Fruit fly (Drosophila melanogaster) whole organism, embryonic: ENCODE results near the gene Muc4B.

Experiments
- Blimp-1 ChIP-seq: fragments of 200-800 bp; sonication (Bioruptor generic); optimal IDR thresholded peaks from 3 replicates; lab custom pipeline; 2018; ENCODE audit warnings: missing biosample characterization, missing genetic modification characterization, mild to moderate bottlenecking, moderate library complexity, missing genetic modification reagents
- Bteb2 ChIP-seq: fragments of 200-800 bp; sonication (Bioruptor generic); optimal IDR thresholded peaks from 2 replicates; lab custom pipeline; 2016; ENCODE audit warnings: missing biosample characterization, missing genetic modification characterization
- C15 ChIP-seq: fragments of 200-800 bp; sonication (Bioruptor generic); IDR thresholded peaks from 3 replicates; pipeline ENCODE4 v1.3.6; 2022; ENCODE audit warnings: missing biosample characterization, missing genetic modification characterization
- CG10209 ChIP-seq: fragments of 200-800 bp; sonication (Bioruptor generic); optimal IDR thresholded peaks from 3 replicates; lab custom pipeline; 2017; ENCODE audit warnings: missing biosample characterization, mild to moderate bottlenecking, missing genetic modification characterization, missing genetic modification reagents
- CG10431 ChIP-seq: fragments of 200-800 bp; sonication (Bioruptor generic); optimal IDR thresholded peaks from 3 replicates; lab custom pipeline; 2018; ENCODE audit warnings: missing biosample characterization, mild to moderate bottlenecking, missing genetic modification characterization
- CG12299 ChIP-seq: fragments of 200-800 bp; sonication (Bioruptor generic); optimal IDR thresholded peaks from 2 replicates; lab custom pipeline; 2018; ENCODE audit warnings: missing biosample characterization, mild to moderate bottlenecking, missing genetic modification characterization
- CG14050 ChIP-seq: fragments of 200-800 bp; sonication (Bioruptor generic); IDR thresholded peaks from 3 replicates; pipeline ENCODE4 v1.3.6; 2022; ENCODE audit warnings: missing biosample characterization, missing genetic modification characterization
- CG17328 ChIP-seq: fragments of 200-800 bp; sonication (Bioruptor generic); IDR thresholded peaks from 2 replicates; pipeline ENCODE4 v1.3.6; 2022; ENCODE audit warnings: missing biosample characterization, missing genetic modification characterization
- CG17359 ChIP-seq: fragments of 200-800 bp; sonication (Bioruptor generic); optimal IDR thresholded peaks from 3 replicates; lab custom pipeline; 2018; ENCODE audit warnings: missing biosample characterization, mild to moderate bottlenecking, missing genetic modification characterization, moderate library complexity
- CG17385 ChIP-seq: fragments of 200-800 bp; sonication (Bioruptor generic); optimal IDR thresholded peaks from 3 replicates; lab custom pipeline; 2018; ENCODE audit warnings: missing biosample characterization, mild to moderate bottlenecking, missing genetic modification characterization
- CG18619 ChIP-seq: fragments of 200-800 bp; sonication (Bioruptor generic); optimal IDR thresholded peaks from 3 replicates; lab custom pipeline; 2017; ENCODE audit warnings: missing biosample characterization, mild to moderate bottlenecking, missing genetic modification characterization
- CG4707 ChIP-seq: fragments of 200-800 bp; sonication (Bioruptor generic); optimal IDR thresholded peaks from 2 replicates; lab custom pipeline; 2018; ENCODE audit warnings: missing biosample characterization, mild to moderate bottlenecking, missing genetic modification characterization, moderate library complexity
- CG6791 ChIP-seq: fragments of 200-800 bp; sonication (Bioruptor generic); IDR thresholded peaks from 3 replicates; pipeline ENCODE4 v1.3.6; 2022; ENCODE audit warnings: missing biosample characterization, missing genetic modification characterization; ENCODE audit not compliant: partially characterized antibody
- CG6813 ChIP-seq: fragments of 200-800 bp; sonication (Bioruptor generic); optimal IDR thresholded peaks from 2 replicates; lab custom pipeline; 2017; ENCODE audit warnings: missing biosample characterization, missing genetic modification characterization, mild to moderate bottlenecking, moderate library complexity, missing genetic modification reagents
- CG7928 ChIP-seq: fragments of 200-800 bp; sonication (Bioruptor generic); optimal IDR thresholded peaks from 2 replicates; lab custom pipeline; 2017; ENCODE audit warnings: missing biosample characterization, mild to moderate bottlenecking, missing genetic modification characterization
- CG8290 ChIP-seq, 3 experiments: fragments of 200-800 bp; sonication (Bioruptor generic); optimal IDR thresholded peaks; 2 replicates each; lab custom pipeline; 2016 to 2019; ENCODE audit warnings: missing biosample characterization in 3 of 3, missing genetic modification characterization in 3 of 3, mild to moderate bottlenecking in 2 of 3, moderate library complexity in 1 of 3
- D ChIP-seq, 2 experiments: fragments of 200-800 bp in 1 of 2; fragments of >200 bp in 1 of 2; sonication (Bioruptor generic) in 1 of 2; optimal IDR thresholded peaks; 2 replicates in 1 of 2; 3 replicates in 1 of 2; lab custom pipeline; 2017; ENCODE audit warnings: mild to moderate bottlenecking in 1 of 2, missing biosample characterization in 1 of 2, missing genetic modification characterization in 1 of 2, missing genetic modification reagents in 1 of 2
- Dip2 ChIP-seq: fragments of 200-800 bp; sonication (Bioruptor generic); IDR thresholded peaks from 2 replicates; pipeline ENCODE4 v1.3.6; 2022; ENCODE audit warnings: missing biosample characterization, missing genetic modification characterization
- Hr78 ChIP-seq, 2 experiments: fragments of 200-800 bp in 1 of 2; fragments of >200 bp in 1 of 2; sonication (Bioruptor generic) in 1 of 2; optimal IDR thresholded peaks; 2 replicates each; lab custom pipeline; 2017 to 2019; ENCODE audit warnings: missing biosample characterization in 2 of 2, missing genetic modification characterization in 2 of 2, mild to moderate bottlenecking in 1 of 2, moderate library complexity in 1 of 2
- Myb ChIP-seq: fragments of 200-800 bp; sonication (Bioruptor generic); optimal IDR thresholded peaks from 2 replicates; lab custom pipeline; 2016; ENCODE audit warnings: missing biosample characterization, missing genetic modification characterization
- Nf-YC ChIP-seq: fragments of 200-800 bp; optimal IDR thresholded peaks from 3 replicates; lab custom pipeline; 2019; ENCODE audit warnings: missing biosample characterization, mild to moderate bottlenecking, missing genetic modification characterization, moderate library complexity
- PHDP ChIP-seq: fragments of 200-800 bp; sonication (Bioruptor generic); optimal IDR thresholded peaks from 3 replicates; lab custom pipeline; 2018; ENCODE audit warnings: missing biosample characterization, mild to moderate bottlenecking, missing genetic modification characterization, moderate library complexity
- al ChIP-seq: fragments of 200-800 bp; sonication (Bioruptor generic); IDR thresholded peaks from 2 replicates; pipeline ENCODE4 v1.3.6; 2022; ENCODE audit warnings: missing biosample characterization, missing genetic modification characterization
- br ChIP-seq: fragments of >200 bp; optimal IDR thresholded peaks from 2 replicates; lab custom pipeline; 2017
- bsh ChIP-seq, 2 experiments: fragments of 200-800 bp; sonication (Bioruptor generic); optimal IDR thresholded peaks; 2 replicates each; lab custom pipeline; 2017 to 2018; ENCODE audit warnings: mild to moderate bottlenecking in 2 of 2, missing biosample characterization in 2 of 2, missing genetic modification characterization in 2 of 2, moderate library complexity in 1 of 2
- dati ChIP-seq: fragments of 200-800 bp; sonication (Bioruptor generic); IDR thresholded peaks from 2 replicates; pipeline ENCODE4 v1.3.6; 2022; ENCODE audit warnings: missing biosample characterization, missing genetic modification characterization
- dysf ChIP-seq: fragments of 200-800 bp; sonication (Bioruptor generic); IDR thresholded peaks from 3 replicates; pipeline ENCODE4 v1.3.6; 2022; ENCODE audit warnings: missing biosample characterization, missing genetic modification characterization
- esg ChIP-seq: fragments of 200-800 bp; sonication (Bioruptor generic); conservative IDR thresholded peaks from 2 replicates; pipeline ENCODE4 v1.3.6; 2022; ENCODE audit warnings: missing biosample characterization, missing genetic modification characterization
- fd102C ChIP-seq: fragments of 200-800 bp; sonication (Bioruptor generic); optimal IDR thresholded peaks from 2 replicates; lab custom pipeline; 2018; ENCODE audit warnings: missing biosample characterization, mild to moderate bottlenecking, missing genetic modification characterization, moderate library complexity
- gcm2 ChIP-seq: fragments of 200-800 bp; sonication (Bioruptor generic); optimal IDR thresholded peaks from 2 replicates; lab custom pipeline; 2016; ENCODE audit warnings: missing biosample characterization, missing genetic modification characterization
- gfzf ChIP-seq: fragments of 200-800 bp; sonication (Bioruptor generic); optimal IDR thresholded peaks from 2 replicates; lab custom pipeline; 2016; ENCODE audit warnings: missing biosample characterization, mild to moderate bottlenecking, missing genetic modification characterization, moderate library complexity
- her ChIP-seq: fragments of 200-800 bp; sonication (Bioruptor generic); optimal IDR thresholded peaks from 2 replicates; lab custom pipeline; 2016; ENCODE audit warnings: missing biosample characterization, missing genetic modification characterization
- insv ChIP-seq, 2 experiments: fragments of 200-800 bp; sonication (Bioruptor generic); optimal IDR thresholded peaks; 3 replicates each; lab custom pipeline; 2016 to 2018; ENCODE audit warnings: missing biosample characterization in 2 of 2, missing genetic modification characterization in 2 of 2
- jumu ChIP-seq: fragments of 200-800 bp; sonication (Bioruptor generic); optimal IDR thresholded peaks from 3 replicates; lab custom pipeline; 2016; ENCODE audit warnings: missing biosample characterization, missing genetic modification characterization
- ken ChIP-seq: fragments of 200-800 bp; sonication (Bioruptor generic); IDR thresholded peaks from 3 replicates; pipeline ENCODE4 v1.3.6; 2022; ENCODE audit warnings: missing biosample characterization, missing genetic modification characterization
- lilli ChIP-seq: fragments of 200-800 bp; sonication (Bioruptor generic); optimal IDR thresholded peaks from 3 replicates; lab custom pipeline; 2016; ENCODE audit warnings: missing biosample characterization, missing genetic modification characterization
- lov ChIP-seq, 2 experiments: fragments of 200-800 bp in 1 of 2; fragments of >200 bp in 1 of 2; sonication (Bioruptor generic) in 1 of 2; IDR thresholded peaks in 1 of 2; optimal IDR thresholded peaks in 1 of 2; 2 replicates in 1 of 2; 3 replicates in 1 of 2; pipeline versions ENCODE4 v1.3.6 to Lab custom; 2017 to 2022; ENCODE audit warnings: missing biosample characterization in 1 of 2, missing genetic modification characterization in 1 of 2
- mld ChIP-seq: fragments of 200-800 bp; sonication (Bioruptor generic); IDR thresholded peaks from 3 replicates; pipeline ENCODE4 v1.3.6; 2022; ENCODE audit warnings: missing biosample characterization, missing genetic modification characterization; ENCODE audit not compliant: partially characterized antibody
- oc ChIP-seq: fragments of 200-800 bp; sonication (Bioruptor generic); optimal IDR thresholded peaks from 2 replicates; lab custom pipeline; 2018; ENCODE audit warnings: missing biosample characterization, mild to moderate bottlenecking, missing genetic modification characterization, moderate library complexity
- onecut ChIP-seq: fragments of 200-800 bp; sonication (Bioruptor generic); IDR thresholded peaks from 2 replicates; pipeline ENCODE4 v1.3.6; 2022; ENCODE audit warnings: missing biosample characterization, missing genetic modification characterization
- pum ChIP-seq: fragments of 200-800 bp; sonication (Bioruptor generic); optimal IDR thresholded peaks from 2 replicates; lab custom pipeline; 2016; ENCODE audit warnings: missing biosample characterization, missing genetic modification characterization
- rib ChIP-seq: fragments of 200-800 bp; sonication (Bioruptor generic); IDR thresholded peaks from 2 replicates; pipeline ENCODE4 v1.3.6; 2022; ENCODE audit warnings: missing biosample characterization, missing genetic modification characterization
- schlank ChIP-seq: fragments of 200-800 bp; sonication (Bioruptor generic); optimal IDR thresholded peaks from 2 replicates; lab custom pipeline; 2018; ENCODE audit warnings: missing biosample characterization, mild to moderate bottlenecking, missing genetic modification characterization
- sob ChIP-seq: fragments of 200-800 bp; sonication (Bioruptor generic); IDR thresholded peaks from 2 replicates; pipeline ENCODE4 v1.3.6; 2022; ENCODE audit warnings: missing biosample characterization, missing genetic modification characterization
- sqz ChIP-seq: fragments of 200-800 bp; sonication (Bioruptor generic); optimal IDR thresholded peaks from 3 replicates; lab custom pipeline; 2018; ENCODE audit warnings: missing biosample characterization, mild to moderate bottlenecking, missing genetic modification characterization
- stc ChIP-seq: fragments of 200-800 bp; sonication (Bioruptor generic); IDR thresholded peaks from 2 replicates; pipeline ENCODE4 v1.3.6; 2022; ENCODE audit warnings: missing biosample characterization, missing genetic modification characterization
- tgo ChIP-seq: fragments of 200-800 bp; sonication (Bioruptor generic); IDR thresholded peaks from 3 replicates; pipeline ENCODE4 v1.3.6; 2022; ENCODE audit warnings: missing biosample characterization, missing genetic modification characterization
- z ChIP-seq: fragments of 200-800 bp; sonication (Bioruptor generic); IDR thresholded peaks from 3 replicates; pipeline ENCODE4 v1.3.6; 2022; ENCODE audit warnings: missing biosample characterization, missing genetic modification characterization
- zf30C ChIP-seq: fragments of 200-800 bp; sonication (Bioruptor generic); optimal IDR thresholded peaks from 3 replicates; lab custom pipeline; 2018; ENCODE audit warnings: missing biosample characterization, mild to moderate bottlenecking, missing genetic modification characterization

Muc4B gene

dm6 chrX:4262661-4263060 is 16.7 kb upstream of the Muc4B start (continued):
- TF ChIP-seq stc (GFP tag; lab: Robert Waterston, UW) (no peak), oc (tag; lab: Kevin White, UChicago) (no peak), Hr78 (GFP tag; optimal IDR thresholded peaks at IDR 0.05; lab: Kevin White, UChicago) (no peak), Nf-YC (tag; lab: Kevin White, UChicago) (no peak), C15 (GFP tag; lab: Robert Waterston, UW) (no peak), esg (no peak), insv (GFP tag; optimal IDR thresholded peaks at IDR 0.05; lab: Kevin White, UChicago) (no peak), gcm2 (GFP tag; lab: Kevin White, UChicago) (no peak), mld (no peak), zf30C (GFP tag; lab: Kevin White, UChicago) (no peak), CG10431 (no peak), br (lab: Kevin White, UChicago) (no peak), fd102C (GFP tag; lab: Kevin White, UChicago) (no peak), Blimp-1 (GFP tag; lab: Kevin White, UChicago) (peak; percentile 39), ken (GFP tag; lab: Robert Waterston, UW) (no peak), z (GFP tag; lab: Robert Waterston, UW) (no peak), gfzf (no peak), bsh (GFP tag; optimal IDR thresholded peaks at IDR 0.05; lab: Kevin White, UChicago) (peak in 1 of 2 experiments; percentile 55), lov (optimal IDR thresholded peaks at IDR 0.05; lab: Kevin White, UChicago) (no peak), lov (GFP tag; IDR thresholded peaks at IDR 0.05; lab: Robert Waterston, UW) (no peak), Myb (peak; percentile 7), CG4707 (GFP tag; lab: Kevin White, UChicago) (peak; percentile 4), rib (no peak), tgo (GFP tag; lab: Robert Waterston, UW) (peak; percentile 51; the same call in 2 of the 3 replicates), schlank (tag; lab: Kevin White, UChicago) (peak; percentile 39), CG18619 (GFP tag; lab: Kevin White, UChicago) (peak; percentile 30), CG6791 (GFP tag; lab: Robert Waterston, UW) (no peak), sqz (GFP tag; lab: Kevin White, UChicago) (no peak), CG17385 (GFP tag; lab: Kevin White, UChicago) (peak; percentile 38), jumu (GFP tag; lab: Kevin White, UChicago) (peak; percentile 38), D (optimal IDR thresholded peaks at IDR 0.05; lab: Kevin White, UChicago) (no peak), D (GFP tag; optimal IDR thresholded peaks at IDR 0.05; lab: Kevin White, UChicago) (peak; percentile 37), al (0 out of 2 replicates have a peak, but pooled peaks have one; percentile 18), Dip2 (GFP tag; lab: Robert Waterston, UW) (no peak), dati (no peak), dysf (peak; percentile 64), CG12299 (tag; lab: Kevin White, UChicago) (peak; percentile 2), onecut (peak; percentile 52), CG14050 (no peak), her (GFP tag; lab: Kevin White, UChicago) (no peak), CG17359 (tag; lab: Kevin White, UChicago) (peak; percentile 54), pum (GFP tag; lab: Kevin White, UChicago) (peak; percentile 21), CG17328 (GFP tag; lab: Robert Waterston, UW) (peak; percentile 44; the same call in 1 of the 2 replicates), CG10209 (peak; percentile 37), lilli (GFP tag; lab: Kevin White, UChicago) (peak; percentile 36), CG6813 (GFP tag; lab: Kevin White, UChicago) (no peak), sob (GFP tag; lab: Robert Waterston, UW) (0 out of 2 replicates have a peak, but pooled peaks have one; percentile 49), CG8290 (GFP tag; optimal IDR thresholded peaks at IDR 0.05; lab: Kevin White, UChicago) (no peak), CG8290 (tag; optimal IDR thresholded peaks at IDR 0.05; lab: Kevin White, UChicago) (peak in 1 of 2 experiments; percentile 88), PHDP (tag; lab: Kevin White, UChicago) (peak; percentile 47), Bteb2 (no peak), CG7928 (GFP tag; lab: Kevin White, UChicago) (no peak)
